Worm (Caenorhabditis elegans): ENCODE data around the gene dre-1.
A peak's percentile ranks its signal among the peaks of the same experiment; 100 is the strongest.

Gene dre-1

DNA sequence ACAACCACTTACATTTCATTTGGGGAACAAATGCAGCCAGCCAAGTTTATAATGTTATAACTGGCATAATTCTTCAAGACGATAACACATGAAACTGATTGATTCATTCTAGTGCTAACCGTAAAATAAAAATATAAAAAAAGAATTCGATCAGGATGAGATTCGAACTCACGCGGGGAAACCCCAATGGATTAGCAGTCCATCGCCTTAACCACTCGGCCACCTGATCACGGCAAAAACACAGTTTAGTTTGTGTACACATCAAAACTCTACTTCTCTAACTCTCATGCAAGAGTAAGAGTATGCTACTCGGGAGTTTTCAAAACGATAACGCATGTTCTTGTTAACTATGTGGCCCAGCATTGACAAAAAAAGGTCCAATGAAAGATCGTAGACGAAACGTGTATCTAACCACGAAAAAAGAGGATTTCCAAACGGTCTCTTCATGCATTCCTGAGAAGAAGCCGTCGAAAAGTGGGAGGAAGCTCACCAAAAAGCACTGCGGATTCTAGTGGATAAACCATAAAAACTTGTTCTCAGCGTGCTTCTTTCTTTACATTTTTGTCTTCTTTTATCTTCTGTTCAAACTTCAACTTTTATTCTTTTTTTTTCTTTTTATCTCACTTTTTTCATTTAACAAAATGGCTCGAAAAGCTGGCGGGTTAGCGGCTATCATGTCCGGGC is 5.5 kb upstream of the dre-1 start, which contains the start of gene twk-10:
Gene twk-10, plus strand, starts transcription at position 634 of the 684 bp plus-strand sequence.
- no peak for TF ChIP-seq ztf-11 (tag; optimal IDR thresholded peaks at IDR 0.05)
- TF ChIP-seq nhr-23 (tag; optimal IDR thresholded peaks at IDR 0.05) = peak; percentile 12
- TF ChIP-seq unc-39 (tag; optimal IDR thresholded peaks at IDR 0.05) = no peak
- TF ChIP-seq nhr-43 (tag; optimal IDR thresholded peaks at IDR 0.05; ENCODE audit: poor library complexity, severe bottlenecking) = peak; percentile 47
- TF ChIP-seq egl-27 (tag; optimal IDR thresholded peaks at IDR 0.05) = peak; percentile 9
- peak; percentile 32 for TF ChIP-seq elt-2 (tag; optimal IDR thresholded peaks at IDR 0.05)
- peak; percentile 5 for TF ChIP-seq pqm-1 (tag; optimal IDR thresholded peaks at IDR 0.05)
- TF ChIP-seq pha-4 (tag; optimal IDR thresholded peaks at IDR 0.05) = peak; percentile 60
- no peak for TF ChIP-seq ceh-82 (tag; optimal IDR thresholded peaks at IDR 0.05)

DNA sequence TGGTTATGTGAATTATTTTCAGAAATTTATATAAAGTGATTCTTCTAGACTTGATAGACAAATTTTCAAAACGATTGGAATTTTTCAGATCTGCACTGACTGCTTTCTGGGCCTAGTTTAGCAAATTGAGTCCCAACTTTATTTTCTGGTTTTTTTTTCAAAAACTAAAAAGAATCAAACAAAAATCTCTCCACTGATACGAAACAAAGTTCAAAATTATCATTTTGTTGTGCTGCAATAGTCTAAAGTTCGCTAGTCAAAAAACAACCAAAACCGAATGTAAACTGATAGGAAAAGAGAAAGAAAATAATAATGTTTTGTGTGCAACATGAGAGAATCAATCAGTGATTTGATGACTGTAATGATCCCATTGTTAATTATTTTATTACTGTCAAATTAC is 3.6 kb upstream of the dre-1 start, which contains the start of gene lipl-4:
Gene lipl-4, plus strand, starts transcription at position 301 of the 400 bp plus-strand sequence.
- TF ChIP-seq pha-4 (tag; optimal IDR thresholded peaks at IDR 0.05) = peak; percentile 5
- TF ChIP-seq ztf-4 (tag; optimal IDR thresholded peaks at IDR 0.05) = no peak
- peak; percentile 18 for TF ChIP-seq pqm-1 (tag; optimal IDR thresholded peaks at IDR 0.05)
- no peak for TF ChIP-seq nhr-237 (tag; optimal IDR thresholded peaks at IDR 0.05)

DNA sequence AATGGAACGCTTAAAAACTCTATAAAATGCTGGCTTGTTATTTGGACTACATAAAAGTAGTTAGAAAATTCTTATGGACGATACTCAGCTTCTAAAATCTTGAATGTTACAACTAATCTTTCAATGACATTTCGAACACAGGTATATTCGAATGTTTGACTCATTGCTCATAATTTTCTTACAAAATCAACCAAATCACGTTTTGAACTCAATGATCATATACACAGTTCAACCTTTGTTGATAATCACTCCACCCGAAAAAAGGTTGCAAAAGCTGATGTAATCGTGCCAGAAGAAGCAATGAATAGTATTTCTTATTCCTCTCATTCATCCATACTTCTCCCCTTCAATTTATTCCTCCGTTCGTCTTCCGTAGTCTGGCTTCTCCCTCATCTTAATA is 2.8 kb upstream of the dre-1 start, which contains the start of gene K04A8.20:
Gene K04A8.20, plus strand, starts transcription at position 301 of the 400 bp plus-strand sequence.
- TF ChIP-seq ZK546.5 (tag; optimal IDR thresholded peaks at IDR 0.05) (no peak), pha-4 (tag; optimal IDR thresholded peaks at IDR 0.05) (no peak), lin-15B (tag; optimal IDR thresholded peaks at IDR 0.05) (no peak), mdl-1 (tag; optimal IDR thresholded peaks at IDR 0.05) (no peak), eor-1 (tag; optimal IDR thresholded peaks at IDR 0.05) (no peak), jun-1 (tag; optimal IDR thresholded peaks at IDR 0.05) (no peak), nhr-28 (tag; optimal IDR thresholded peaks at IDR 0.05) (no peak), ztf-11 (tag; optimal IDR thresholded peaks at IDR 0.05) (no peak), egl-5 (tag; optimal IDR thresholded peaks at IDR 0.05) (no peak), egl-27 (tag; optimal IDR thresholded peaks at IDR 0.05) (no peak), nhr-12 (tag; optimal IDR thresholded peaks at IDR 0.05) (no peak), nhr-237 (tag; optimal IDR thresholded peaks at IDR 0.05) (no peak), aly-2 (tag; optimal IDR thresholded peaks at IDR 0.05) (no peak), nhr-76 (tag; optimal IDR thresholded peaks at IDR 0.05) (no peak), fos-1 (tag; optimal IDR thresholded peaks at IDR 0.05) (no peak)

DNA sequence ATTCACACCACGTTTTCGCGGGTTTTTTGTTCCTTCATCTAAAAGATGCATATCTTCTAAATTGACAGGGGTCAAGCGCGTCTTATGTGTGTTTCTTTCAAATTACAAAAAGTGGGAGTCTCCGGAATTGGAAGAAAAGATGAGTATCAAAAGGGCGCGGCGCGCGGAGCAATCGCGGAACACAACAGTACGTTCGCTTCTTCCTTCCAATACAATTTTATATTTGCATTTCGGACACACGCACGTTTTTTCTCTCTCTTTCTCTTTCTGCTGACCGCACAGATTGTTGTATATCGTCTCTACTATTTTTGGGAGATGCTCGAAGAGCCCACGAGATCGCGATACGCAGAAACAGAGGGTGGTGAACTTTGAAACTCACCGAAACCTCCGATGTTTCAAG is 2.0 kb upstream of the dre-1 start:
- TF ChIP-seq lin-15B (tag; optimal IDR thresholded peaks at IDR 0.05) = no peak
- no peak for TF ChIP-seq nhr-77 (tag; optimal IDR thresholded peaks at IDR 0.05)
- TF ChIP-seq nhr-67 (tag; optimal IDR thresholded peaks at IDR 0.05) = no peak
- TF ChIP-seq fkh-10 (GFP tag; optimal IDR thresholded peaks at IDR 0.05) = no peak

DNA sequence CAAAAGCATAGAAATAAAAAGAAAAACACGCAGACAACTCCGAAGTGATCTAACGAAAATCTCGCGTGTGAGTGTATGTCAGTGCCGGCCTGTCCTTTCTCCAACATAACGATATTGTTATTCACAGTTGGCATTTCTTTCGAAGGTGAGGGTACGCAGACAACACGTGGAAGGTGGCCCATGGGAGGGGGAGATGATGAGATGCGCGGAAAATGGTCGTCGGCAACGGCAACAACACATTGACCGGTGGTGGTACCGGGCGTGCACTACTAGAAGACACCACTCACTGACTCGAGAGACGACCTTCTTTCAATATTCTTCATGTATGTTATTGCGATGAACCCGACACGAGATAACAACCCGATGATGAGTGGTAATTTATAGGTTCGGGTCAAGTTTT is 1.3 kb downstream of the dre-1 start:
- TF ChIP-seq lin-15B (tag; optimal IDR thresholded peaks at IDR 0.05) = no peak
- TF ChIP-seq zag-1 (tag; optimal IDR thresholded peaks at IDR 0.05) = no peak
- no peak for TF ChIP-seq fkh-2 (tag; optimal IDR thresholded peaks at IDR 0.05)
- TF ChIP-seq elt-3 (tag; optimal IDR thresholded peaks at IDR 0.05) = no peak
- no peak for TF ChIP-seq daf-12 (tag; optimal IDR thresholded peaks at IDR 0.05)
- TF ChIP-seq mml-1 (tag; optimal IDR thresholded peaks at IDR 0.05) = no peak
- TF ChIP-seq mdl-1 (tag; optimal IDR thresholded peaks at IDR 0.05) = no peak
- no peak for TF ChIP-seq ceh-28 (tag; optimal IDR thresholded peaks at IDR 0.05)
- TF ChIP-seq nhr-12 (tag; optimal IDR thresholded peaks at IDR 0.05) = no peak
- no peak for TF ChIP-seq ztf-4 (tag; optimal IDR thresholded peaks at IDR 0.05)
- TF ChIP-seq nhr-77 (tag; optimal IDR thresholded peaks at IDR 0.05) = no peak
- TF ChIP-seq tbx-2 (tag; optimal IDR thresholded peaks at IDR 0.05) = no peak
- no peak for TF ChIP-seq unc-62 (GFP tag; optimal IDR thresholded peaks at IDR 0.05)
- TF ChIP-seq sea-2 (GFP tag; optimal IDR thresholded peaks at IDR 0.05) = no peak
- no peak for TF ChIP-seq snpc-4 (tag; optimal IDR thresholded peaks at IDR 0.05)
- peak; percentile 6 for TF ChIP-seq nhr-23 (tag; optimal IDR thresholded peaks at IDR 0.05)
- TF ChIP-seq nhr-25 (tag; optimal IDR thresholded peaks at IDR 0.05) = peak; percentile 41
- TF ChIP-seq lsy-12 (tag; optimal IDR thresholded peaks at IDR 0.05) = peak; percentile 9
- no peak for TF ChIP-seq nhr-43 (tag; optimal IDR thresholded peaks at IDR 0.05; ENCODE audit: poor library complexity, severe bottlenecking)
- TF ChIP-seq ZK546.5 (tag; optimal IDR thresholded peaks at IDR 0.05) = no peak
- no peak for TF ChIP-seq pha-4 (tag; optimal IDR thresholded peaks at IDR 0.05)
- no peak for TF ChIP-seq nhr-11 (tag; optimal IDR thresholded peaks at IDR 0.05)
